Worm (Caenorhabditis elegans) whole organism, L4 larva: ENCODE data around the gene nuo-3.
A peak's percentile ranks its signal among the peaks of the same experiment; 100 is the strongest.

Experiments
- F26F4.8 ChIP-seq: fragments of 200-800 bp; sonication (Bioruptor generic); conservative IDR thresholded peaks from 2 replicates; pipeline ENCODE4 v1.3.6; 2022; ENCODE audit warnings: missing genetic modification characterization, missing compliant biosample characterization
- F37D6.2 ChIP-seq: sonication (generic microtip); optimal IDR thresholded peaks from 2 replicates; lab custom pipeline; 2016; ENCODE audit warnings: mild to moderate bottlenecking, missing genetic modification characterization, missing compliant biosample characterization
- R02D3.7 ChIP-seq: fragments of 150-350 bp; sonication (generic microtip); optimal IDR thresholded peaks from 3 replicates; lab custom pipeline; 2014; ENCODE audit warnings: missing biosample characterization, missing genetic modification characterization
- T20F7.1 ChIP-seq: fragments of 200-800 bp; sonication (Bioruptor generic); optimal IDR thresholded peaks from 2 replicates; lab custom pipeline; 2018; ENCODE audit warnings: mild to moderate bottlenecking, missing genetic modification characterization, missing compliant biosample characterization
- T26A8.4 ChIP-seq: fragments of 200-800 bp; sonication (Bioruptor generic); IDR thresholded peaks from 2 replicates; pipeline ENCODE4 v1.3.6; 2022; ENCODE audit warnings: missing genetic modification characterization, missing compliant biosample characterization
- Y5F2A.4 ChIP-seq: fragments of 200-800 bp; sonication (Bioruptor generic); optimal IDR thresholded peaks from 2 replicates; lab custom pipeline; 2018; ENCODE audit warnings: mild to moderate bottlenecking, missing genetic modification characterization, missing compliant biosample characterization
- ZK337.2 ChIP-seq: fragments of 200-800 bp; sonication (Bioruptor generic); IDR thresholded peaks from 2 replicates; pipeline ENCODE4 v1.3.6; 2022; ENCODE audit warnings: missing genetic modification reagents, missing genetic modification characterization, missing compliant biosample characterization
- aha-1 ChIP-seq: fragments of 150-350 bp; peaks from one replicate; lab custom pipeline; 2014; ENCODE audit warnings: missing biosample characterization, missing genetic modification characterization
- ama-1 ChIP-seq: fragments of 150-350 bp; optimal IDR thresholded peaks from 2 replicates; lab custom pipeline; 2014; ENCODE audit warnings: inconsistent platforms, mixed read lengths
- ceh-28 ChIP-seq: fragments of 150-350 bp; optimal IDR thresholded peaks from 2 replicates; lab custom pipeline; 2014; ENCODE audit warnings: missing biosample characterization, missing genetic modification reagents, missing genetic modification characterization
- cey-2 ChIP-seq: sonication (generic microtip); optimal IDR thresholded peaks from 3 replicates; lab custom pipeline; 2017; ENCODE audit warnings: missing genetic modification characterization, mild to moderate bottlenecking, missing compliant biosample characterization, antibody characterized with exemption, borderline replicate concordance; ENCODE audit not compliant: insufficient read depth
- ctbp-1 ChIP-seq: fragments of 200-800 bp; sonication (Bioruptor generic); IDR thresholded peaks from 2 replicates; pipeline ENCODE4 v1.3.6; 2022; ENCODE audit warnings: missing genetic modification reagents, missing genetic modification characterization, missing compliant biosample characterization
- daf-19 ChIP-seq: fragments of 200-800 bp; sonication (Bioruptor generic); conservative IDR thresholded peaks from 2 replicates; pipeline ENCODE4 v1.3.6; 2022; ENCODE audit warnings: missing genetic modification characterization, missing compliant biosample characterization
- dmd-6 ChIP-seq: fragments of 200-800 bp; sonication (Bioruptor generic); IDR thresholded peaks from 2 replicates; pipeline ENCODE4 v1.3.6; 2022; ENCODE audit warnings: missing genetic modification reagents, missing genetic modification characterization, missing compliant biosample characterization
- dve-1 ChIP-seq: sonication (generic microtip); optimal IDR thresholded peaks from 2 replicates; lab custom pipeline; 2017; ENCODE audit warnings: antibody characterized with exemption, mild to moderate bottlenecking, missing genetic modification characterization, missing compliant biosample characterization; ENCODE audit not compliant: insufficient read depth
- egl-43 ChIP-seq: fragments of 200-800 bp; sonication (Bioruptor generic); IDR thresholded peaks from 2 replicates; pipeline ENCODE4 v1.3.6; 2022; ENCODE audit warnings: missing genetic modification reagents, missing genetic modification characterization, missing compliant biosample characterization
- fos-1 ChIP-seq: fragments of 150-350 bp; optimal IDR thresholded peaks from 2 replicates; lab custom pipeline; 2014; ENCODE audit warnings: missing biosample characterization, missing genetic modification characterization
- hlh-11 ChIP-seq: fragments of 200-800 bp; sonication (Bioruptor generic); optimal IDR thresholded peaks from 2 replicates; lab custom pipeline; 2018; ENCODE audit warnings: mild to moderate bottlenecking, missing genetic modification characterization, missing compliant biosample characterization
- jun-1 ChIP-seq: fragments of 150-350 bp; optimal IDR thresholded peaks from 2 replicates; lab custom pipeline; 2014; ENCODE audit warnings: missing biosample characterization, missing genetic modification reagents, missing genetic modification characterization
- lim-7 ChIP-seq: fragments of 200-800 bp; sonication (Bioruptor generic); IDR thresholded peaks from 2 replicates; pipeline ENCODE4 v1.3.6; 2022; ENCODE audit warnings: missing genetic modification characterization, missing compliant biosample characterization
- lin-1 ChIP-seq: fragments of 200-800 bp; sonication (Bioruptor generic); IDR thresholded peaks from 2 replicates; pipeline ENCODE4 v1.3.6; 2022; ENCODE audit warnings: missing genetic modification reagents, missing genetic modification characterization, missing compliant biosample characterization
- lin-15B ChIP-seq: fragments of 150-350 bp; sonication (generic microtip); optimal IDR thresholded peaks from 3 replicates; lab custom pipeline; 2014; ENCODE audit warnings: missing biosample characterization, missing genetic modification characterization
- lin-38 ChIP-seq: fragments of 200-800 bp; sonication (Bioruptor generic); IDR thresholded peaks from 2 replicates; pipeline ENCODE4 v1.3.6; 2022; ENCODE audit warnings: missing genetic modification reagents, missing genetic modification characterization, missing compliant biosample characterization
- lin-39 ChIP-seq: fragments of 150-350 bp; optimal IDR thresholded peaks from 2 replicates; lab custom pipeline; 2014; ENCODE audit warnings: missing biosample characterization, missing genetic modification reagents, missing genetic modification characterization
- lsy-2 ChIP-seq, 2 experiments: fragments of 150-350 bp in 1 of 2; sonication (generic microtip) in 1 of 2; optimal IDR thresholded peaks; 2 replicates each; lab custom pipeline; 2014 to 2017; ENCODE audit warnings: missing biosample characterization in 2 of 2, missing genetic modification characterization in 2 of 2
- madf-5 ChIP-seq, 2 experiments: fragments of 200-800 bp; sonication (Bioruptor generic); IDR thresholded peaks; 2 replicates each; pipeline ENCODE4 v1.3.6; 2022; ENCODE audit warnings: missing compliant biosample characterization in 2 of 2, missing genetic modification characterization in 2 of 2
- madf-9 ChIP-seq: fragments of 200-800 bp; sonication (Bioruptor generic); conservative IDR thresholded peaks from 2 replicates; pipeline ENCODE4 v1.3.6; 2022; ENCODE audit warnings: missing genetic modification reagents, missing genetic modification characterization, missing compliant biosample characterization
- mdt-29 ChIP-seq: fragments of 200-800 bp; sonication (Bioruptor generic); IDR thresholded peaks from 2 replicates; pipeline ENCODE4 v1.3.6; 2022; ENCODE audit warnings: missing genetic modification reagents, missing genetic modification characterization, missing compliant biosample characterization
- mxl-2 ChIP-seq: fragments of 200-800 bp; sonication (Bioruptor generic); conservative IDR thresholded peaks from 2 replicates; pipeline ENCODE4 v1.3.6; 2022; ENCODE audit warnings: missing genetic modification reagents, missing genetic modification characterization, missing compliant biosample characterization
- nhr-10 ChIP-seq: fragments of 150-350 bp; optimal IDR thresholded peaks from 2 replicates; lab custom pipeline; 2014; ENCODE audit warnings: missing biosample characterization, missing genetic modification characterization
- nhr-111 ChIP-seq: fragments of 200-800 bp; sonication (Bioruptor generic); optimal IDR thresholded peaks from 2 replicates; lab custom pipeline; 2018; ENCODE audit warnings: mild to moderate bottlenecking, missing genetic modification characterization, missing compliant biosample characterization
- nhr-237 ChIP-seq: sonication (generic microtip); optimal IDR thresholded peaks from 2 replicates; lab custom pipeline; 2017; ENCODE audit warnings: missing biosample characterization, missing genetic modification characterization
- nhr-25 ChIP-seq: sonication (generic microtip); optimal IDR thresholded peaks from 2 replicates; lab custom pipeline; 2017; ENCODE audit warnings: missing genetic modification characterization, mild to moderate bottlenecking, missing compliant biosample characterization, antibody characterized with exemption, moderate library complexity, borderline replicate concordance; ENCODE audit not compliant: insufficient read depth
- nhr-41 ChIP-seq: fragments of 200-800 bp; sonication (Bioruptor generic); IDR thresholded peaks from 2 replicates; pipeline ENCODE4 v1.3.6; 2022; ENCODE audit warnings: missing genetic modification reagents, missing genetic modification characterization, missing compliant biosample characterization
- nhr-48 ChIP-seq: sonication (generic microtip); optimal IDR thresholded peaks from 2 replicates; lab custom pipeline; 2016; ENCODE audit warnings: mild to moderate bottlenecking, missing genetic modification characterization, missing compliant biosample characterization
- nhr-77 ChIP-seq: fragments of 150-350 bp; optimal IDR thresholded peaks from 2 replicates; lab custom pipeline; 2014; ENCODE audit warnings: missing biosample characterization, missing genetic modification characterization
- pha-4 ChIP-seq, 2 experiments: fragments of 150-350 bp in 1 of 2; fragments of 200-800 bp in 1 of 2; sonication (Bioruptor generic) in 1 of 2; IDR thresholded peaks in 1 of 2; optimal IDR thresholded peaks in 1 of 2; 2 replicates each; pipeline versions ENCODE4 v1.3.6 to Lab custom; 2014 to 2022; ENCODE audit warnings: missing genetic modification characterization in 2 of 2, missing genetic modification reagents in 2 of 2, missing biosample characterization in 1 of 2, missing compliant biosample characterization in 1 of 2
- rbr-2 ChIP-seq: sonication (generic microtip); optimal IDR thresholded peaks from 2 replicates; lab custom pipeline; 2016; ENCODE audit warnings: missing genotype, missing genetic modification characterization, missing compliant biosample characterization
- saeg-2 ChIP-seq: fragments of 200-800 bp; sonication (Bioruptor generic); IDR thresholded peaks from 2 replicates; pipeline ENCODE4 v1.3.6; 2022; ENCODE audit warnings: missing genetic modification reagents, missing genetic modification characterization, missing compliant biosample characterization
- skn-1 ChIP-seq: fragments of 150-350 bp; optimal IDR thresholded peaks from 2 replicates; lab custom pipeline; 2014; ENCODE audit warnings: missing biosample characterization, missing genetic modification characterization
- snpc-1.2 ChIP-seq: fragments of 200-800 bp; sonication (Bioruptor generic); IDR thresholded peaks from 2 replicates; pipeline ENCODE4 v1.3.6; 2022; ENCODE audit warnings: missing genetic modification reagents, missing genetic modification characterization, missing compliant biosample characterization
- snpc-4 ChIP-seq: fragments of 150-350 bp; optimal IDR thresholded peaks from 2 replicates; lab custom pipeline; 2014; ENCODE audit warnings: missing biosample characterization, missing genetic modification characterization
- spr-3 ChIP-seq: fragments of 200-800 bp; sonication (Bioruptor generic); optimal IDR thresholded peaks from 2 replicates; lab custom pipeline; 2018; ENCODE audit warnings: mild to moderate bottlenecking, missing genetic modification characterization, missing compliant biosample characterization
- tra-1 ChIP-seq: fragments of 200-800 bp; sonication (Bioruptor generic); IDR thresholded peaks from 2 replicates; pipeline ENCODE4 v1.3.6; 2022; ENCODE audit warnings: missing genetic modification reagents, missing genetic modification characterization, missing compliant biosample characterization
- unc-62 ChIP-seq, 3 experiments: fragments of 150-350 bp in 1 of 3; sonication (generic microtip); optimal IDR thresholded peaks in 2 of 3; peaks in 1 of 3; 1 replicate in 1 of 3; 2 replicates in 2 of 3; lab custom pipeline; 2014 to 2017; ENCODE audit warnings: missing biosample characterization in 3 of 3, missing genetic modification characterization in 3 of 3, missing genetic modification reagents in 3 of 3, missing genotype in 1 of 3
- zfp-2 ChIP-seq: sonication (generic microtip); optimal IDR thresholded peaks from 2 replicates; lab custom pipeline; 2016; ENCODE audit warnings: mild to moderate bottlenecking, missing genetic modification characterization, missing compliant biosample characterization
- zfp-3 ChIP-seq: fragments of 200-800 bp; sonication (Bioruptor generic); conservative IDR thresholded peaks from 2 replicates; pipeline ENCODE4 v1.3.6; 2022; ENCODE audit warnings: missing genetic modification reagents, missing genetic modification characterization, missing compliant biosample characterization
- zip-11 ChIP-seq: fragments of 200-800 bp; sonication (Bioruptor generic); IDR thresholded peaks from 2 replicates; pipeline ENCODE4 v1.3.6; 2022; ENCODE audit warnings: missing genetic modification characterization, missing compliant biosample characterization

The nuo-3 gene

ce11 chrIV:14824878-14825352 is 27.6 kb upstream of the nuo-3 start, which contains the start of gene sec-61.A (continued):
- TF ChIP-seq fos-1 (tag; lab: Kevin White, UChicago) (no peak), ZK337.2 (GFP tag; lab: Robert Waterston, UW) (no peak), nhr-41 (no peak), R02D3.7 (tag; lab: Kevin White, UChicago) (no peak), mdt-29 (GFP tag; lab: Robert Waterston, UW) (0 out of 2 replicates have a peak, but pooled peaks have one; percentile 53), cey-2 (no peak), Y5F2A.4 (GFP tag; lab: Kevin White, UChicago) (no peak), madf-5 (GFP tag; IDR thresholded peaks at IDR 0.05; lab: Robert Waterston, UW) (no peak), zip-11 (no peak), nhr-111 (no peak), lin-1 (GFP tag; lab: Robert Waterston, UW) (no peak), hlh-11 (tag; lab: Kevin White, UChicago) (peak; percentile 86), mxl-2 (GFP tag; lab: Robert Waterston, UW) (no peak), dmd-6 (GFP tag; lab: Robert Waterston, UW) (peak; percentile 80), skn-1 (tag; lab: Kevin White, UChicago) (no peak), snpc-1.2 (GFP tag; lab: Robert Waterston, UW) (peak; percentile 94), T26A8.4 (GFP tag; lab: Robert Waterston, UW) (no peak), nhr-25 (tag; lab: Kevin White, UChicago) (peak; percentile 47), jun-1 (tag; lab: Kevin White, UChicago) (peak; percentile 54), egl-43 (GFP tag; lab: Robert Waterston, UW) (peak; percentile 55; the same call in 1 of the 2 replicates), F37D6.2 (tag; lab: Kevin White, UChicago) (peak; percentile 41), ceh-28 (tag; lab: Kevin White, UChicago) (no peak), saeg-2 (GFP tag; lab: Robert Waterston, UW) (0 out of 2 replicates have a peak, but pooled peaks have one; percentile 38), ctbp-1 (peak; percentile 26; the same call in 1 of the 2 replicates), lin-39 (tag; lab: Kevin White, UChicago) (no peak), zfp-2 (tag; lab: Kevin White, UChicago) (peak; percentile 30), aha-1 (tag; lab: Kevin White, UChicago) (peak; percentile 51), madf-9 (GFP tag; lab: Robert Waterston, UW) (no peak), tra-1 (no peak; the same call in 1 of the 2 replicates), lin-15B (tag; lab: Kevin White, UChicago) (no peak), F26F4.8 (no peak)

ce11 chrIV:14824201-14824600 is 26.9 kb upstream of the nuo-3 start:
- TF ChIP-seq lim-7 (no peak), ZK337.2 (GFP tag; lab: Robert Waterston, UW) (no peak), tra-1 (no peak), aha-1 (tag; lab: Kevin White, UChicago) (peak; percentile 14), saeg-2 (GFP tag; lab: Robert Waterston, UW) (no peak), ctbp-1 (no peak), nhr-77 (no peak), zfp-3 (0 out of 2 replicates have a peak, but pooled peaks have one; percentile 21), spr-3 (no peak), snpc-1.2 (GFP tag; lab: Robert Waterston, UW) (0 out of 2 replicates have a peak, but pooled peaks have one; percentile 58), nhr-237 (tag; lab: Kevin White, UChicago) (no peak), snpc-4 (tag; lab: Kevin White, UChicago) (no peak)

- TF ChIP-seq nhr-10 (tag; lab: Kevin White, UChicago), result peak; percentile 48
- TF ChIP-seq unc-62 (GFP tag; optimal IDR thresholded peaks at IDR 0.05 in 1 of 2; lab: Kevin White, UChicago), result peak in 1 of 2 experiments; percentile 47
- TF ChIP-seq unc-62 (tag; optimal IDR thresholded peaks at IDR 0.05; lab: Kevin White, UChicago), result no peak
- peak; percentile 18 for TF ChIP-seq rbr-2 (tag; lab: Kevin White, UChicago)
- peak; percentile 32 for TF ChIP-seq dve-1
- peak; percentile 52 for TF ChIP-seq T20F7.1
- TF ChIP-seq snpc-1.2 (GFP tag; lab: Robert Waterston, UW), result peak; percentile 85
- 0 out of 2 replicates have a peak, but pooled peaks have one; percentile 13 for TF ChIP-seq daf-19 (GFP tag; lab: Robert Waterston, UW)
- TF ChIP-seq pha-4 (GFP tag; IDR thresholded peaks at IDR 0.05; lab: Robert Waterston, UW), result peak; percentile 74
- no peak for TF ChIP-seq pha-4 (tag; optimal IDR thresholded peaks at IDR 0.05; lab: Kevin White, UChicago)
- peak; percentile 52 for TF ChIP-seq ama-1 (lab: Kevin White, UChicago)
- peak; percentile 33 to 66 for TF ChIP-seq lsy-2 (tag; optimal IDR thresholded peaks at IDR 0.05; lab: Kevin White, UChicago)
- TF ChIP-seq nhr-48 (tag; lab: Kevin White, UChicago), result peak; percentile 35
- TF ChIP-seq lin-38 (GFP tag; lab: Robert Waterston, UW), result peak; percentile 64
Observed at ce11 chrIV:14822267-14822666, 24.9 kb upstream of the nuo-3 start.
